Fruit fly (Drosophila melanogaster) whole organism, adult: ENCODE results near the gene BthD.

Source experiments
- CG11617 ChIP-seq: fragments of 200-800 bp; sonication (Bioruptor generic); optimal IDR thresholded peaks from 2 replicates; lab custom pipeline; 2017; ENCODE audit warnings: mild to moderate bottlenecking, missing biosample characterization, missing genetic modification reagents, missing genetic modification characterization
- CG12768 ChIP-seq: fragments of 200-800 bp; sonication (Bioruptor generic); optimal IDR thresholded peaks from 2 replicates; lab custom pipeline; 2017; ENCODE audit warnings: missing biosample characterization, missing genetic modification characterization, mild to moderate bottlenecking, moderate library complexity, missing genetic modification reagents
- CG14711 ChIP-seq: fragments of 200-800 bp; sonication (Bioruptor generic); optimal IDR thresholded peaks from 2 replicates; lab custom pipeline; 2018; ENCODE audit warnings: missing biosample characterization, mild to moderate bottlenecking, missing genetic modification characterization, moderate library complexity
- CG1620 ChIP-seq: fragments of 200-800 bp; sonication (Bioruptor generic); optimal IDR thresholded peaks from 2 replicates; lab custom pipeline; 2016; ENCODE audit warnings: missing biosample characterization, missing genetic modification characterization
- CG33017 ChIP-seq: fragments of 200-800 bp; sonication (Bioruptor generic); optimal IDR thresholded peaks from 2 replicates; lab custom pipeline; 2018; ENCODE audit warnings: missing biosample characterization, mild to moderate bottlenecking, missing genetic modification characterization, moderate library complexity
- CG5204 ChIP-seq: fragments of 200-800 bp; sonication (Bioruptor generic); optimal IDR thresholded peaks from 2 replicates; lab custom pipeline; 2016; ENCODE audit warnings: missing biosample characterization, missing genetic modification characterization
- CG7045 ChIP-seq: fragments of 200-800 bp; sonication (Bioruptor generic); optimal IDR thresholded peaks from 2 replicates; lab custom pipeline; 2017; ENCODE audit warnings: missing biosample characterization, mild to moderate bottlenecking, missing genetic modification characterization
- CG7101 ChIP-seq: fragments of 200-800 bp; sonication (Bioruptor generic); optimal IDR thresholded peaks from 2 replicates; lab custom pipeline; 2018; ENCODE audit warnings: missing biosample characterization, mild to moderate bottlenecking, missing genetic modification characterization, moderate library complexity
- Clk ChIP-seq: fragments of 200-800 bp; sonication (Bioruptor generic); optimal IDR thresholded peaks from 2 replicates; lab custom pipeline; 2017; ENCODE audit warnings: missing biosample characterization, missing genetic modification characterization
- Crg-1 ChIP-seq: fragments of 200-800 bp; sonication (Bioruptor generic); optimal IDR thresholded peaks from 2 replicates; lab custom pipeline; 2016; ENCODE audit warnings: missing biosample characterization, missing genetic modification characterization
- Hr96 ChIP-seq: fragments of 200-800 bp; sonication (Bioruptor generic); optimal IDR thresholded peaks from 2 replicates; lab custom pipeline; 2016; ENCODE audit warnings: missing biosample characterization, missing genetic modification characterization
- Mnt ChIP-seq: fragments of 200-800 bp; sonication (Bioruptor generic); optimal IDR thresholded peaks from 2 replicates; lab custom pipeline; 2016; ENCODE audit warnings: missing biosample characterization, mild to moderate bottlenecking, missing genetic modification characterization
- bab1 ChIP-seq: fragments of 200-800 bp; sonication (Bioruptor generic); optimal IDR thresholded peaks from 3 replicates; lab custom pipeline; 2019; ENCODE audit warnings: missing biosample characterization, mild to moderate bottlenecking, missing genetic modification characterization, moderate library complexity
- cic ChIP-seq: fragments of 200-800 bp; sonication (Bioruptor generic); optimal IDR thresholded peaks from 2 replicates; lab custom pipeline; 2017; ENCODE audit warnings: missing biosample characterization, mild to moderate bottlenecking, missing genetic modification characterization, moderate library complexity
- cnc ChIP-seq, 2 experiments: fragments of >200 bp; optimal IDR thresholded peaks; 2 replicates each; lab custom pipeline; 2017
- kay ChIP-seq: fragments of 200-800 bp; sonication (Bioruptor generic); peaks from one replicate; lab custom pipeline; 2016; ENCODE audit warnings: missing biosample characterization, missing genetic modification characterization, borderline replicate concordance
- ovo ChIP-seq: fragments of 200-800 bp; sonication (Bioruptor generic); optimal IDR thresholded peaks from 2 replicates; lab custom pipeline; 2016; ENCODE audit warnings: missing biosample characterization, missing genetic modification characterization
- pad ChIP-seq: fragments of 200-800 bp; sonication (Bioruptor generic); optimal IDR thresholded peaks from 3 replicates; lab custom pipeline; 2017; ENCODE audit warnings: missing biosample characterization, missing genetic modification characterization, mild to moderate bottlenecking, moderate library complexity, missing genetic modification reagents
- tj ChIP-seq: fragments of 200-800 bp; sonication (Bioruptor generic); optimal IDR thresholded peaks from 3 replicates; lab custom pipeline; 2017; ENCODE audit warnings: missing biosample characterization, mild to moderate bottlenecking, missing genetic modification characterization, moderate library complexity
- toe ChIP-seq: fragments of 200-800 bp; sonication (Bioruptor generic); optimal IDR thresholded peaks from 2 replicates; lab custom pipeline; 2016; ENCODE audit warnings: missing biosample characterization, missing genetic modification characterization

The BthD gene

dm6 chrX:13646175-13646574, 34.2 kb downstream of the BthD start:
- TF ChIP-seq pad (GFP tag; lab: Kevin White, UChicago) (no peak), CG14711 (tag; lab: Kevin White, UChicago) (no peak), CG7101 (no peak), CG7045 (GFP tag; lab: Kevin White, UChicago) (no peak), kay (GFP tag; lab: Kevin White, UChicago) (no peak), Clk (no peak)

dm6 chrX:13648819-13649218, 36.9 kb downstream of the BthD start:
- TF ChIP-seq bab1 (GFP tag; lab: Kevin White, UChicago) (no peak), toe (GFP tag; lab: Kevin White, UChicago) (no peak), CG11617 (GFP tag; lab: Kevin White, UChicago) (no peak), Clk (no peak), cic (no peak), CG33017 (tag; lab: Kevin White, UChicago) (no peak)

DNA sequence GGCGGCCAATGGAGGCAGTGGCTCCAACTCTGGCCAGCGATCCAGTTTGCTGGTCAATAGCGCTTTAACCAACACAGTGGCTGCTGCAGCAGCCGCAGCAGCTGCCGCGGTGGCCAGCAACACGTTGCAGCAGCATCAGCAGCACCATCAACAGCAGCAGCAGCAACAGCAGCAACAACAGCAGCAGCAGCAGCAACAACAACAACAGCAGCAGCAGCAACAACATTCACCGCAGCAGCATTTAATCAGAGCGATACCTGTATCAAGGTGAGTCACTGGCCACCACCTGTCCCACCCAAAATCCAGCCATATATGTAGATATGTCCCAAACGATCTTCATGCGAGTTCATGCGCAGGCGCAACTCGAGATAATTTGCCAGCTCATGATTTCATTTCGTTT, 37.9 kb downstream of the BthD start:
- TF ChIP-seq CG7101 = no peak
- TF ChIP-seq kay (GFP tag; lab: Kevin White, UChicago) = no peak
- no peak for TF ChIP-seq CG14711 (tag; lab: Kevin White, UChicago)
- no peak for TF ChIP-seq CG5204 (GFP tag; lab: Kevin White, UChicago)
- no peak for TF ChIP-seq bab1 (GFP tag; lab: Kevin White, UChicago)
- no peak for TF ChIP-seq Mnt (GFP tag; lab: Kevin White, UChicago)
- no peak for TF ChIP-seq toe (GFP tag; lab: Kevin White, UChicago)
- no peak for TF ChIP-seq CG12768
- no peak for TF ChIP-seq CG1620 (GFP tag; lab: Kevin White, UChicago)
- no peak for TF ChIP-seq tj (GFP tag; lab: Kevin White, UChicago)
- no peak for TF ChIP-seq Hr96 (GFP tag; lab: Kevin White, UChicago)
- no peak for TF ChIP-seq cic
- TF ChIP-seq Crg-1 (GFP tag; lab: Kevin White, UChicago) = no peak
- no peak for TF ChIP-seq pad (GFP tag; lab: Kevin White, UChicago)

DNA sequence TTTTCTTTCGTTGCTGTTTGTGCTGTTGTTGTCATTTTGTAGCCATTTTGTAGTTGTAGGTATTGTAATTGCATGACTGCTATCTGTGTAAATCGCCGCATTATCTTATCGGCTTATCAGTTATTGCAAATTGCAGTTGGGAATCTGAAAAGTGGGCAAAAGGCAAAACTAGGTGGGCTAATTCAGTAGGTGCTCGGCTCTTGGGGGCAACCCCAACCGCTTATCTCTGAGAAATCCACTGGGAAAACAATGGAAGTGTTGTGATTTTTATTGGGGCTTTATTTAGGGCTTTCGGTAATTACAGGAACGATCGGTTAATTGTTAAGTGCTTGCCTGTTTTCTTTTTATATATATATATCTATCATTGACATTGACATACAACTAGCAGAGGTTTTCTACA, 39.2 kb downstream of the BthD start:
- TF ChIP-seq CG5204 (GFP tag; lab: Kevin White, UChicago) = no peak
- TF ChIP-seq Clk = no peak
- TF ChIP-seq pad (GFP tag; lab: Kevin White, UChicago) = peak; percentile 37
- peak; percentile 4 for TF ChIP-seq tj (GFP tag; lab: Kevin White, UChicago)
- no peak for TF ChIP-seq Hr96 (GFP tag; lab: Kevin White, UChicago)
- peak; percentile 6 for TF ChIP-seq Mnt (GFP tag; lab: Kevin White, UChicago)
- no peak for TF ChIP-seq ovo
- no peak for TF ChIP-seq CG7045 (GFP tag; lab: Kevin White, UChicago)
- TF ChIP-seq CG14711 (tag; lab: Kevin White, UChicago) = peak; percentile 4
- TF ChIP-seq Crg-1 (GFP tag; lab: Kevin White, UChicago) = no peak
- TF ChIP-seq CG1620 (GFP tag; lab: Kevin White, UChicago) = no peak
- no peak for TF ChIP-seq CG33017 (tag; lab: Kevin White, UChicago)
- no peak for TF ChIP-seq toe (GFP tag; lab: Kevin White, UChicago)
- peak; percentile 65 for TF ChIP-seq cic
- peak; percentile 7 for TF ChIP-seq kay (GFP tag; lab: Kevin White, UChicago)
- TF ChIP-seq CG11617 (GFP tag; lab: Kevin White, UChicago) = no peak
- no peak for TF ChIP-seq cnc (optimal IDR thresholded peaks at IDR 0.05; lab: Kevin White, UChicago)
- TF ChIP-seq CG7101 = peak; percentile 46
- TF ChIP-seq bab1 (GFP tag; lab: Kevin White, UChicago) = no peak
- no peak for TF ChIP-seq CG12768
